Fruit fly (Drosophila melanogaster) whole organism, embryonic: ENCODE results near the gene Ir31a.

ENCODE experiments used
- Ada2b ChIP-seq: fragments of 200-800 bp; sonication (Bioruptor generic); IDR thresholded peaks from 2 replicates; pipeline ENCODE4 v1.3.6; 2022; ENCODE audit warnings: missing biosample characterization, missing genetic modification characterization
- Asciz ChIP-seq: fragments of 200-800 bp; sonication (Bioruptor generic); optimal IDR thresholded peaks from 2 replicates; lab custom pipeline; 2017; ENCODE audit warnings: missing biosample characterization, mild to moderate bottlenecking, missing genetic modification characterization, missing genetic modification reagents
- Atf6 ChIP-seq: fragments of 200-800 bp; sonication (Bioruptor generic); IDR thresholded peaks from 2 replicates; pipeline ENCODE4 v1.3.6; 2022; ENCODE audit warnings: missing biosample characterization, missing genetic modification characterization
- BEAF-32 ChIP-seq: fragments of 200-800 bp; sonication (Bioruptor generic); optimal IDR thresholded peaks from 3 replicates; lab custom pipeline; 2017; ENCODE audit warnings: missing biosample characterization, missing genetic modification characterization, mild to moderate bottlenecking, moderate library complexity, missing genetic modification reagents
- BtbVII ChIP-seq: fragments of 200-800 bp; sonication (Bioruptor generic); optimal IDR thresholded peaks from 3 replicates; lab custom pipeline; 2017; ENCODE audit warnings: missing biosample characterization, mild to moderate bottlenecking, missing genetic modification characterization
- CG10543 ChIP-seq: fragments of 200-800 bp; sonication (Bioruptor generic); optimal IDR thresholded peaks from 3 replicates; lab custom pipeline; 2017; ENCODE audit warnings: missing biosample characterization, mild to moderate bottlenecking, missing genetic modification characterization, moderate library complexity
- CG14014 ChIP-seq: fragments of 200-800 bp; sonication (Bioruptor generic); IDR thresholded peaks from 2 replicates; pipeline ENCODE4 v1.3.6; 2022; ENCODE audit warnings: missing biosample characterization, missing genetic modification characterization
- CG14710 ChIP-seq: fragments of 200-800 bp; sonication (Bioruptor generic); optimal IDR thresholded peaks from 3 replicates; lab custom pipeline; 2019; ENCODE audit warnings: missing biosample characterization, mild to moderate bottlenecking, missing genetic modification characterization, moderate library complexity
- CG1647 ChIP-seq: fragments of 200-800 bp; sonication (Bioruptor generic); optimal IDR thresholded peaks from 3 replicates; lab custom pipeline; 2016; ENCODE audit warnings: missing biosample characterization, missing genetic modification characterization
- CG30020 ChIP-seq: fragments of 200-800 bp; optimal IDR thresholded peaks from 2 replicates; lab custom pipeline; 2019; ENCODE audit warnings: missing biosample characterization, mild to moderate bottlenecking, missing genetic modification characterization, moderate library complexity
- CG30403 ChIP-seq: fragments of 200-800 bp; sonication (Bioruptor generic); optimal IDR thresholded peaks from 3 replicates; lab custom pipeline; 2016; ENCODE audit warnings: missing biosample characterization, missing genetic modification characterization
- CG31441 ChIP-seq: fragments of 200-800 bp; sonication (Bioruptor generic); IDR thresholded peaks from 2 replicates; pipeline ENCODE4 v1.3.6; 2022; ENCODE audit warnings: missing biosample characterization, missing genetic modification characterization
- CG7372 ChIP-seq: fragments of 200-800 bp; sonication (Bioruptor generic); IDR thresholded peaks from 2 replicates; pipeline ENCODE4 v1.3.6; 2022; ENCODE audit warnings: missing biosample characterization, missing genetic modification characterization
- CG9437 ChIP-seq: fragments of 200-800 bp; sonication (Bioruptor generic); optimal IDR thresholded peaks from 2 replicates; lab custom pipeline; 2018; ENCODE audit warnings: missing biosample characterization, mild to moderate bottlenecking, missing genetic modification characterization
- D19B ChIP-seq: fragments of 200-800 bp; sonication (Bioruptor generic); optimal IDR thresholded peaks from 2 replicates; lab custom pipeline; 2017; ENCODE audit warnings: missing biosample characterization, mild to moderate bottlenecking, missing genetic modification characterization
- Dad ChIP-seq: fragments of 200-800 bp; sonication (Bioruptor generic); optimal IDR thresholded peaks from 3 replicates; lab custom pipeline; 2016; ENCODE audit warnings: missing biosample characterization, missing genetic modification characterization
- Dll ChIP-seq: fragments of 200-800 bp; sonication (Bioruptor generic); IDR thresholded peaks from 4 replicates; pipeline ENCODE4 v1.3.6; 2022; ENCODE audit warnings: missing biosample characterization, missing genetic modification characterization; ENCODE audit not compliant: partially characterized antibody
- Doc3 ChIP-seq: fragments of 200-800 bp; sonication (Bioruptor generic); IDR thresholded peaks from 3 replicates; pipeline ENCODE4 v1.3.6; 2022; ENCODE audit warnings: missing biosample characterization, missing genetic modification characterization; ENCODE audit not compliant: partially characterized antibody
- Dref ChIP-seq: fragments of 200-800 bp; sonication (Bioruptor generic); IDR thresholded peaks from 2 replicates; pipeline ENCODE4 v1.3.6; 2022; ENCODE audit warnings: missing biosample characterization, missing genetic modification characterization
- ERR ChIP-seq: fragments of 200-800 bp; sonication (Bioruptor generic); optimal IDR thresholded peaks from 2 replicates; lab custom pipeline; 2016; ENCODE audit warnings: missing biosample characterization, missing genetic modification characterization
- HLH3B ChIP-seq: fragments of 200-800 bp; sonication (Bioruptor generic); IDR thresholded peaks from 2 replicates; pipeline ENCODE4 v1.3.6; 2022; ENCODE audit warnings: missing biosample characterization, missing genetic modification characterization
- Hr78 ChIP-seq, 2 experiments: fragments of 200-800 bp in 1 of 2; fragments of >200 bp in 1 of 2; sonication (Bioruptor generic) in 1 of 2; optimal IDR thresholded peaks; 2 replicates each; lab custom pipeline; 2017 to 2019; ENCODE audit warnings: missing biosample characterization in 2 of 2, missing genetic modification characterization in 2 of 2, mild to moderate bottlenecking in 1 of 2, moderate library complexity in 1 of 2
- Jarid2 ChIP-seq: fragments of 200-800 bp; sonication (Bioruptor generic); optimal IDR thresholded peaks from 3 replicates; lab custom pipeline; 2017; ENCODE audit warnings: mild to moderate bottlenecking, missing biosample characterization, missing genetic modification reagents, missing genetic modification characterization
- MBD-R2 ChIP-seq: fragments of 200-800 bp; sonication (Bioruptor generic); IDR thresholded peaks from 2 replicates; pipeline ENCODE4 v1.3.6; 2022; ENCODE audit warnings: missing biosample characterization, missing genetic modification characterization
- Nf-YC ChIP-seq: fragments of 200-800 bp; optimal IDR thresholded peaks from 3 replicates; lab custom pipeline; 2019; ENCODE audit warnings: missing biosample characterization, mild to moderate bottlenecking, missing genetic modification characterization, moderate library complexity
- NfI ChIP-seq: fragments of 200-800 bp; sonication (Bioruptor generic); optimal IDR thresholded peaks from 3 replicates; lab custom pipeline; 2018; ENCODE audit warnings: missing biosample characterization, mild to moderate bottlenecking, missing genetic modification characterization, moderate library complexity
- Rx ChIP-seq: fragments of 200-800 bp; sonication (Bioruptor generic); IDR thresholded peaks from 2 replicates; pipeline ENCODE4 v1.3.6; 2022; ENCODE audit warnings: missing biosample characterization, missing genetic modification characterization
- Scr ChIP-seq: fragments of 200-800 bp; sonication (Bioruptor generic); IDR thresholded peaks from 2 replicates; pipeline ENCODE4 v1.3.6; 2022; ENCODE audit warnings: missing biosample characterization, missing genetic modification characterization; ENCODE audit not compliant: partially characterized antibody
- Taf1 ChIP-seq: fragments of 200-800 bp; sonication (Bioruptor generic); IDR thresholded peaks from 2 replicates; pipeline ENCODE4 v1.3.6; 2022; ENCODE audit warnings: missing biosample characterization, missing genetic modification characterization
- Tbp ChIP-seq: fragments of >200 bp; optimal IDR thresholded peaks from 2 replicates; lab custom pipeline; 2018; ENCODE audit warnings: missing biosample characterization, missing genetic modification characterization
- Usf ChIP-seq: fragments of 200-800 bp; sonication (Bioruptor generic); optimal IDR thresholded peaks from 2 replicates; lab custom pipeline; 2017; ENCODE audit warnings: missing genotype, missing biosample characterization, missing genetic modification characterization
- Xrp1 ChIP-seq: fragments of 200-800 bp; sonication (Bioruptor generic); IDR thresholded peaks from 2 replicates; pipeline ENCODE4 v1.3.6; 2022; ENCODE audit warnings: missing biosample characterization, missing genetic modification characterization
- abd-A ChIP-seq: fragments of 200-800 bp; sonication (Bioruptor generic); optimal IDR thresholded peaks from 3 replicates; lab custom pipeline; 2019; ENCODE audit warnings: missing biosample characterization, mild to moderate bottlenecking, missing genetic modification characterization, moderate library complexity
- az2 ChIP-seq: fragments of 200-800 bp; sonication (Bioruptor generic); optimal IDR thresholded peaks from 3 replicates; lab custom pipeline; 2016; ENCODE audit warnings: missing biosample characterization, missing genetic modification characterization
- bbx ChIP-seq: fragments of 200-800 bp; sonication (Bioruptor generic); IDR thresholded peaks from 2 replicates; pipeline ENCODE4 v1.3.6; 2022; ENCODE audit warnings: missing biosample characterization, missing genetic modification characterization; ENCODE audit not compliant: partially characterized antibody
- cg ChIP-seq: fragments of 200-800 bp; sonication (Bioruptor generic); optimal IDR thresholded peaks from 3 replicates; lab custom pipeline; 2019; ENCODE audit warnings: missing biosample characterization, mild to moderate bottlenecking, missing genetic modification characterization, moderate library complexity
- chm ChIP-seq: fragments of 200-800 bp; sonication (Bioruptor generic); IDR thresholded peaks from 2 replicates; pipeline ENCODE4 v1.3.6; 2022; ENCODE audit warnings: missing biosample characterization, missing genetic modification characterization
- crp ChIP-seq, 2 experiments: fragments of 200-800 bp; sonication (Bioruptor generic); optimal IDR thresholded peaks; 2 replicates in 1 of 2; 3 replicates in 1 of 2; lab custom pipeline; 2017; ENCODE audit warnings: missing biosample characterization in 2 of 2, missing genetic modification characterization in 2 of 2, mild to moderate bottlenecking in 1 of 2, moderate library complexity in 1 of 2
- ewg ChIP-seq: fragments of 200-800 bp; sonication (Bioruptor generic); optimal IDR thresholded peaks from 3 replicates; lab custom pipeline; 2017; ENCODE audit warnings: mild to moderate bottlenecking, missing biosample characterization, missing genetic modification reagents, missing genetic modification characterization
- fd96Cb ChIP-seq: fragments of 200-800 bp; sonication (Bioruptor generic); optimal IDR thresholded peaks from 2 replicates; lab custom pipeline; 2018; ENCODE audit warnings: missing biosample characterization, mild to moderate bottlenecking, missing genetic modification characterization, moderate library complexity
- gcm2 ChIP-seq: fragments of 200-800 bp; sonication (Bioruptor generic); optimal IDR thresholded peaks from 2 replicates; lab custom pipeline; 2016; ENCODE audit warnings: missing biosample characterization, missing genetic modification characterization
- peb ChIP-seq: fragments of 200-800 bp; sonication (Bioruptor generic); IDR thresholded peaks from 2 replicates; pipeline ENCODE4 v1.3.6; 2022; ENCODE audit warnings: missing biosample characterization, missing genetic modification characterization
- pfk ChIP-seq: fragments of 200-800 bp; sonication (Bioruptor generic); optimal IDR thresholded peaks from 2 replicates; lab custom pipeline; 2018; ENCODE audit warnings: missing biosample characterization, mild to moderate bottlenecking, missing genetic modification characterization, moderate library complexity
- pzg ChIP-seq: fragments of 200-800 bp; sonication (Bioruptor generic); optimal IDR thresholded peaks from 3 replicates; lab custom pipeline; 2018; ENCODE audit warnings: missing biosample characterization, mild to moderate bottlenecking, missing genetic modification characterization, moderate library complexity
- row ChIP-seq: fragments of 200-800 bp; sonication (Bioruptor generic); IDR thresholded peaks from 3 replicates; pipeline ENCODE4 v1.3.6; 2022; ENCODE audit warnings: missing biosample characterization, missing genetic modification characterization
- sd ChIP-seq: fragments of 200-800 bp; sonication (Bioruptor generic); optimal IDR thresholded peaks from 3 replicates; lab custom pipeline; 2018; ENCODE audit warnings: missing biosample characterization, mild to moderate bottlenecking, missing genetic modification characterization, moderate library complexity
- stwl ChIP-seq: fragments of 200-800 bp; sonication (Bioruptor generic); optimal IDR thresholded peaks from 3 replicates; lab custom pipeline; 2018; ENCODE audit warnings: missing biosample characterization, mild to moderate bottlenecking, missing genetic modification characterization, moderate library complexity
- usp ChIP-seq: fragments of >200 bp; optimal IDR thresholded peaks from 2 replicates; lab custom pipeline; 2017; ENCODE audit warnings: missing biosample characterization, missing genetic modification characterization
- wek ChIP-seq: fragments of 200-800 bp; sonication (Bioruptor generic); optimal IDR thresholded peaks from 3 replicates; lab custom pipeline; 2018; ENCODE audit warnings: missing biosample characterization, mild to moderate bottlenecking, missing genetic modification characterization, moderate library complexity
- zf30C ChIP-seq: fragments of 200-800 bp; sonication (Bioruptor generic); optimal IDR thresholded peaks from 3 replicates; lab custom pipeline; 2018; ENCODE audit warnings: missing biosample characterization, mild to moderate bottlenecking, missing genetic modification characterization

Gene Ir31a

DNA sequence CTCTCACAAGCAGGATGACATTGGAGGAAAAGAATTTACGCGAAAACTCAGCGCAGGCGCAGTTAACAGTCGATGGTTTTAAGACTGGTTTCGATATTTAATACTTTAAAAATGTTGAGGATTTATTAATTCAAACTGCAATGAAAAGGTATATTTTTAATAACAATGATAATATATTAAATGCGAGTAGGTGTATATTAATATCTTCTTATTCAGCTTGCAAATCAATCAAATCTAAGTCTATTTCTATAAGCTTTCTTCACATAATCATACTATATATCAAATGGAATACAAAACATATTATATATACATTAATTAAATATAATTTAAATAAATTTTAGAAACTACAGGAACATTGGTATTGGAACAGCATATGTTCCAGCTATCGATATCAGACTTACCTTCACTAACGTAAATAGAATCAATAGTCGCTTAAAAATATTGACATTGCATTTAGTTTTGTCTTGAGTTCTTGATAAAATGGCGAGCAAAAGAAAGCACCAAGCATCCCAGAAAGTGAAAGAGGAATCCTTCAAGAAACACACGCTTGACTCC, 30.3 kb downstream of the Ir31a start, which contains the start of the genes TBC1D16 and holn1 (continued):
- TF ChIP-seq CG7372 (GFP tag; lab: Robert Waterston, UW) (no peak), usp (GFP tag; lab: Kevin White, UChicago) (no peak), Rx (GFP tag; lab: Robert Waterston, UW) (no peak), CG14710 (tag; lab: Kevin White, UChicago) (peak; percentile 37), BEAF-32 (GFP tag; lab: Kevin White, UChicago) (peak; percentile 60), gcm2 (GFP tag; lab: Kevin White, UChicago) (no peak), Xrp1 (GFP tag; lab: Robert Waterston, UW) (0 out of 2 replicates have a peak, but pooled peaks have one; percentile 25), Dad (GFP tag; lab: Kevin White, UChicago) (no peak), ERR (GFP tag; lab: Kevin White, UChicago) (no peak), Ada2b (GFP tag; lab: Robert Waterston, UW) (no peak), CG1647 (GFP tag; lab: Kevin White, UChicago) (no peak), CG30020 (tag; lab: Kevin White, UChicago) (peak; percentile 94), crp (GFP tag; optimal IDR thresholded peaks at IDR 0.05; lab: Kevin White, UChicago) (peak in 1 of 2 experiments; percentile 20), CG30403 (GFP tag; lab: Kevin White, UChicago) (no peak), Scr (GFP tag; lab: Robert Waterston, UW) (peak; percentile 71), Jarid2 (GFP tag; lab: Kevin White, UChicago) (no peak), fd96Cb (no peak), row (GFP tag; lab: Robert Waterston, UW) (peak; percentile 55; the same call in 1 of the 3 replicates), bbx (GFP tag; lab: Robert Waterston, UW) (peak; percentile 30; the same call in 1 of the 2 replicates), chm (GFP tag; lab: Robert Waterston, UW) (no peak), az2 (GFP tag; lab: Kevin White, UChicago) (no peak), Nf-YC (peak; percentile 13), Atf6 (GFP tag; lab: Robert Waterston, UW) (no peak), NfI (GFP tag; lab: Kevin White, UChicago) (no peak), Hr78 (GFP tag; optimal IDR thresholded peaks at IDR 0.05; lab: Kevin White, UChicago) (no peak), CG10543 (GFP tag; lab: Kevin White, UChicago) (no peak), peb (GFP tag; lab: Robert Waterston, UW) (no peak), CG9437 (GFP tag; lab: Kevin White, UChicago) (no peak), D19B (GFP tag; lab: Kevin White, UChicago) (no peak), Asciz (no peak), Dll (peak; percentile 75), sd (no peak), Dref (GFP tag; lab: Robert Waterston, UW) (peak; percentile 54), Doc3 (peak; percentile 27; the same call in 1 of the 3 replicates), stwl (tag; lab: Kevin White, UChicago) (peak; percentile 44), BtbVII (GFP tag; lab: Kevin White, UChicago) (no peak), Taf1 (GFP tag; lab: Robert Waterston, UW) (no peak), MBD-R2 (GFP tag; lab: Robert Waterston, UW) (peak; percentile 50), CG31441 (GFP tag; lab: Robert Waterston, UW) (no peak), HLH3B (GFP tag; lab: Robert Waterston, UW) (no peak), zf30C (GFP tag; lab: Kevin White, UChicago) (no peak), abd-A (tag; lab: Kevin White, UChicago) (no peak), wek (GFP tag; lab: Kevin White, UChicago) (no peak), cg (GFP tag; lab: Kevin White, UChicago) (no peak), pzg (peak; percentile 13), pfk (peak; percentile 90), Usf (GFP tag; lab: Kevin White, UChicago) (no peak), ewg (peak; percentile 85), CG14014 (GFP tag; lab: Robert Waterston, UW) (no peak), Tbp (GFP tag; lab: Kevin White, UChicago) (no peak)
